Fruit fly (Drosophila melanogaster): ENCODE results near the gene Paip2.

Gene Paip2

DNA sequence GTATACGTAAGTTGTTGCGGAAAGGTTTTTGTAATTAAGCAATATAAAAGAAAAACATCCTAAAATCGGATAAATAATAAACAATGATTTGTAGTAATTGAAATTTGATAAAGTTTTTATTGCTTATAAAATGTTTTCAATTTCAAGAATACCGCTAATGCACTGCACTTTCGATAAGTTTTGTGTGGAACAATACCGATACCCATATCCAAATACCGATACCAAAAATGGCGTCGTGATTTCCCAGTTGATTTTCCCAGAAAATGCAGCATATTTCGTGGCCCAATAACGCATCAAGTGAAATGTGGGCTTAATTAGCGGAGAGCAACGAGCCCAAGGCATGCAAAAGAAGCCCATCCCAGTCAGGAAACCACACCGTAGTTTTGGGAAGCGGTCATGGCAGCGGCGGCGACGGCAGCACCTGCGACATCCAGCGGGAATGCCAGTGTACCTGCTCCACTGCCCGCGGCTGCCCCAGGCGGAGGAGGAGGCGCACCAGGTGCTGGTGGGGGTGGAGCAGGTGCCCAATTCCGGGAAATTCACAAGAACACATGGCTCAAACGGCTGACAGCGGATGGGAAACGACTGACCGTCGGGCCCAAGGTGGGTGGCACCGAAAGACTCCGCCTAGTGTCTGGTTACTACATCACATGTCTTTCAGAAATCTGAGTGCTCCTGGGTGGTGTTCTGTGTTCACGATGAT lies 5.4 kb downstream of the Paip2 start, which contains the start of gene CG31342 (continued):
- TF ChIP-seq Hey (tag; optimal IDR thresholded peaks at IDR 0.05) (no peak), CG7987 (GFP tag; optimal IDR thresholded peaks at IDR 0.05) (no peak), CG6175 (GFP tag; IDR thresholded peaks at IDR 0.05) (no peak), CG1647 (GFP tag; optimal IDR thresholded peaks at IDR 0.05) (no peak), grau (tag; optimal IDR thresholded peaks at IDR 0.05) (peak; percentile 70), Opbp (GFP tag; IDR thresholded peaks at IDR 0.05; ENCODE audit: partially characterized antibody) (peak; percentile 58; the same call in 2 of the 3 replicates), hkb (optimal IDR thresholded peaks at IDR 0.05) (no peak), hkb (GFP tag; IDR thresholded peaks at IDR 0.05) (peak; percentile 40; the same call in 1 of the 2 replicates), CG9437 (GFP tag; optimal IDR thresholded peaks at IDR 0.05) (no peak), CG18764 (GFP tag; optimal IDR thresholded peaks at IDR 0.05) (no peak), lbe (GFP tag; optimal IDR thresholded peaks at IDR 0.05) (no peak), row (GFP tag; IDR thresholded peaks at IDR 0.05) (peak; percentile 77), CG10209 (GFP tag; optimal IDR thresholded peaks at IDR 0.05) (no peak), Antp (GFP tag; optimal IDR thresholded peaks at IDR 0.05) (no peak), CG14710 (tag; optimal IDR thresholded peaks at IDR 0.05) (peak; percentile 70), CkIIα-i1 (GFP tag; IDR thresholded peaks at IDR 0.05) (no peak), dm (GFP tag; optimal IDR thresholded peaks at IDR 0.05) (peak; percentile 46), peb (GFP tag; IDR thresholded peaks at IDR 0.05) (no peak), CG11723 (GFP tag; optimal IDR thresholded peaks at IDR 0.05) (no peak), jumu (GFP tag; optimal IDR thresholded peaks at IDR 0.05) (no peak), CG2116 (GFP tag; optimal IDR thresholded peaks at IDR 0.05) (peak; percentile 75), CG8388 (GFP tag; optimal IDR thresholded peaks at IDR 0.05) (peak; percentile 53), tx (GFP tag; optimal IDR thresholded peaks at IDR 0.05) (no peak), dan (GFP tag; IDR thresholded peaks at IDR 0.05) (no peak), sqz (GFP tag; optimal IDR thresholded peaks at IDR 0.05) (no peak), CG13894 (tag; optimal IDR thresholded peaks at IDR 0.05) (no peak), fd3F (GFP tag; optimal IDR thresholded peaks at IDR 0.05) (peak; percentile 41), maf-S (GFP tag; optimal IDR thresholded peaks at IDR 0.05) (no peak), CG1603 (tag; optimal IDR thresholded peaks at IDR 0.05) (no peak), CG12104 (GFP tag; optimal IDR thresholded peaks at IDR 0.05) (peak; percentile 24), lov (optimal IDR thresholded peaks at IDR 0.05) (no peak), lov (GFP tag; IDR thresholded peaks at IDR 0.05) (no peak), Asciz (GFP tag; optimal IDR thresholded peaks at IDR 0.05) (no peak), chn (GFP tag; optimal IDR thresholded peaks at IDR 0.05) (no peak), scrt (GFP tag; optimal IDR thresholded peaks at IDR 0.05) (no peak), E2f1 (GFP tag; IDR thresholded peaks at IDR 0.05) (no peak), CG4424 (GFP tag; optimal IDR thresholded peaks at IDR 0.05) (no peak), fru (optimal IDR thresholded peaks at IDR 0.05) (no peak), kay (GFP tag; optimal IDR thresholded peaks at IDR 0.05) (no peak), sd (tag; optimal IDR thresholded peaks at IDR 0.05) (no peak), CG31224 (GFP tag; IDR thresholded peaks at IDR 0.05) (no peak), ftz-f1 (GFP tag; optimal IDR thresholded peaks at IDR 0.05) (no peak), Optix (GFP tag; IDR thresholded peaks at IDR 0.05) (no peak), CG4707 (GFP tag; optimal IDR thresholded peaks at IDR 0.05) (no peak), PHDP (tag; optimal IDR thresholded peaks at IDR 0.05) (peak; percentile 68), tup (GFP tag; optimal IDR thresholded peaks at IDR 0.05) (no peak), CG4617 (GFP tag; optimal IDR thresholded peaks at IDR 0.05; ENCODE audit: borderline replicate concordance) (peak; percentile 93), Oli (tag; optimal IDR thresholded peaks at IDR 0.05) (no peak), HLH3B (GFP tag; IDR thresholded peaks at IDR 0.05) (no peak; the same call in 1 of the 2 replicates), bab2 (GFP tag; optimal IDR thresholded peaks at IDR 0.05) (no peak), CG4404 (GFP tag; IDR thresholded peaks at IDR 0.05) (no peak)
